Worm (Caenorhabditis elegans) whole organism, L4/young adult: Measurements from ENCODE around the gene Y42A5A.5.
A peak's percentile ranks its signal among the peaks of the same experiment; 100 is the strongest.

ENCODE experiments used
- W03F9.2 ChIP-seq: fragments of 150-350 bp; optimal IDR thresholded peaks from 2 replicates; lab custom pipeline; 2014; ENCODE audit warnings: missing biosample characterization, missing genetic modification characterization
- dao-5 ChIP-seq: sonication (generic microtip); optimal IDR thresholded peaks from 2 replicates; lab custom pipeline; 2016; ENCODE audit warnings: missing genotype, missing genetic modification characterization, moderate library complexity, missing compliant biosample characterization
- him-1 ChIP-seq: sonication (generic microtip); optimal IDR thresholded peaks from 2 replicates; lab custom pipeline; 2016; ENCODE audit warnings: missing genotype, missing genetic modification reagents, missing genetic modification characterization, missing compliant biosample characterization

- no peak for TF ChIP-seq him-1 (tag; lab: Kevin White, UChicago)
- no peak for TF ChIP-seq dao-5 (tag; lab: Kevin White, UChicago)
- peak; percentile 51 for TF ChIP-seq W03F9.2 (tag; lab: Kevin White, UChicago)
These were observed 40.3 kb downstream of the Y42A5A.5 start, which contains the start of gene T04C12.8 for ce11 chrV:11069277-11069676.
